Fruit fly (Drosophila melanogaster) whole organism, embryonic: ENCODE results near the gene Tollo.

Experiments
- Awh ChIP-seq: fragments of 200-800 bp; sonication (Bioruptor generic); IDR thresholded peaks from 2 replicates; pipeline ENCODE4, ENCODE4 v1.3.6; 2022; ENCODE audit warnings: missing biosample characterization, missing genetic modification characterization
- CG10274 ChIP-seq: fragments of 200-800 bp; sonication (Bioruptor generic); optimal IDR thresholded peaks from 3 replicates; lab custom pipeline; 2017; ENCODE audit warnings: missing biosample characterization, mild to moderate bottlenecking, missing genetic modification characterization
- CG10321 ChIP-seq: fragments of 200-800 bp; sonication (Bioruptor generic); IDR thresholded peaks from 2 replicates; pipeline ENCODE4 v1.3.6; 2022; ENCODE audit warnings: missing biosample characterization, missing genetic modification characterization
- CG10366 ChIP-seq: fragments of 200-800 bp; sonication (Bioruptor generic); IDR thresholded peaks from 2 replicates; pipeline ENCODE4 v1.3.6; 2022; ENCODE audit warnings: missing biosample characterization, missing genetic modification characterization
- CG11504 ChIP-seq: fragments of 200-800 bp; sonication (Bioruptor generic); optimal IDR thresholded peaks from 3 replicates; lab custom pipeline; 2019; ENCODE audit warnings: missing biosample characterization, mild to moderate bottlenecking, missing genetic modification characterization, moderate library complexity
- CG13624 ChIP-seq: fragments of 200-800 bp; sonication (Bioruptor generic); optimal IDR thresholded peaks from 2 replicates; lab custom pipeline; 2016; ENCODE audit warnings: missing biosample characterization, missing genetic modification characterization
- CG14710 ChIP-seq: fragments of 200-800 bp; sonication (Bioruptor generic); optimal IDR thresholded peaks from 3 replicates; lab custom pipeline; 2019; ENCODE audit warnings: missing biosample characterization, mild to moderate bottlenecking, missing genetic modification characterization, moderate library complexity
- CG17328 ChIP-seq: fragments of 200-800 bp; sonication (Bioruptor generic); IDR thresholded peaks from 2 replicates; pipeline ENCODE4 v1.3.6; 2022; ENCODE audit warnings: missing biosample characterization, missing genetic modification characterization
- CG17361 ChIP-seq: fragments of 200-800 bp; sonication (Bioruptor generic); IDR thresholded peaks from 3 replicates; pipeline ENCODE4 v1.3.6; 2022; ENCODE audit warnings: missing biosample characterization, missing genetic modification characterization
- CG17612 ChIP-seq: fragments of 200-800 bp; sonication (Bioruptor generic); IDR thresholded peaks from 2 replicates; pipeline ENCODE4 v1.3.6; 2022; ENCODE audit warnings: missing biosample characterization, missing genetic modification characterization
- CG18011 ChIP-seq: fragments of 200-800 bp; sonication (Bioruptor generic); optimal IDR thresholded peaks from 2 replicates; lab custom pipeline; 2017; ENCODE audit warnings: missing biosample characterization, missing genetic modification characterization, mild to moderate bottlenecking, moderate library complexity, missing genotype
- CG18262 ChIP-seq: fragments of 200-800 bp; optimal IDR thresholded peaks from 3 replicates; lab custom pipeline; 2019; ENCODE audit warnings: missing biosample characterization, mild to moderate bottlenecking, missing genetic modification characterization, moderate library complexity
- CG2116 ChIP-seq: fragments of 200-800 bp; sonication (Bioruptor generic); optimal IDR thresholded peaks from 3 replicates; lab custom pipeline; 2018; ENCODE audit warnings: missing biosample characterization, mild to moderate bottlenecking, missing genetic modification characterization
- CG2712 ChIP-seq: fragments of 200-800 bp; optimal IDR thresholded peaks from 3 replicates; lab custom pipeline; 2019; ENCODE audit warnings: missing biosample characterization, mild to moderate bottlenecking, missing genetic modification characterization, moderate library complexity
- CG4730 ChIP-seq: fragments of 200-800 bp; sonication (Bioruptor generic); IDR thresholded peaks from 2 replicates; pipeline ENCODE4 v1.3.6; 2022; ENCODE audit warnings: missing biosample characterization, missing genetic modification characterization
- CG8388 ChIP-seq: fragments of 200-800 bp; sonication (Bioruptor generic); optimal IDR thresholded peaks from 2 replicates; lab custom pipeline; 2019; ENCODE audit warnings: missing biosample characterization, mild to moderate bottlenecking, missing genetic modification characterization, moderate library complexity
- D19A ChIP-seq: fragments of 200-800 bp; optimal IDR thresholded peaks from 3 replicates; lab custom pipeline; 2019; ENCODE audit warnings: missing biosample characterization, mild to moderate bottlenecking, missing genetic modification characterization, moderate library complexity
- Dll ChIP-seq: fragments of 200-800 bp; sonication (Bioruptor generic); IDR thresholded peaks from 4 replicates; pipeline ENCODE4 v1.3.6; 2022; ENCODE audit warnings: missing biosample characterization, missing genetic modification characterization; ENCODE audit not compliant: partially characterized antibody
- E2f2 ChIP-seq: fragments of 200-800 bp; sonication (Bioruptor generic); IDR thresholded peaks from 2 replicates; pipeline ENCODE4 v1.3.6; 2022; ENCODE audit warnings: missing biosample characterization, missing genetic modification characterization
- Eip74EF ChIP-seq, 2 experiments: fragments of 200-800 bp in 1 of 2; fragments of >200 bp in 1 of 2; sonication (Bioruptor generic) in 1 of 2; optimal IDR thresholded peaks; 2 replicates each; lab custom pipeline; 2017 to 2019; ENCODE audit warnings: missing biosample characterization in 2 of 2, missing genetic modification characterization in 2 of 2, mild to moderate bottlenecking in 1 of 2, moderate library complexity in 1 of 2
- HLH3B ChIP-seq: fragments of 200-800 bp; sonication (Bioruptor generic); IDR thresholded peaks from 2 replicates; pipeline ENCODE4 v1.3.6; 2022; ENCODE audit warnings: missing biosample characterization, missing genetic modification characterization
- Hmx ChIP-seq: fragments of 200-800 bp; sonication (Bioruptor generic); optimal IDR thresholded peaks from 2 replicates; lab custom pipeline; 2016; ENCODE audit warnings: missing biosample characterization, missing genetic modification characterization
- Meics ChIP-seq: fragments of 200-800 bp; sonication (Bioruptor generic); optimal IDR thresholded peaks from 2 replicates; lab custom pipeline; 2017; ENCODE audit warnings: missing biosample characterization, mild to moderate bottlenecking, missing genetic modification characterization
- NFAT ChIP-seq: fragments of 200-800 bp; sonication (Bioruptor generic); IDR thresholded peaks from 2 replicates; pipeline ENCODE4 v1.3.6; 2022; ENCODE audit warnings: missing biosample characterization, missing genetic modification characterization
- Nf-YB ChIP-seq: fragments of 200-800 bp; sonication (Bioruptor generic); optimal IDR thresholded peaks from 3 replicates; lab custom pipeline; 2019; ENCODE audit warnings: missing biosample characterization, mild to moderate bottlenecking, missing genetic modification characterization, moderate library complexity
- PHDP ChIP-seq: fragments of 200-800 bp; sonication (Bioruptor generic); optimal IDR thresholded peaks from 3 replicates; lab custom pipeline; 2018; ENCODE audit warnings: missing biosample characterization, mild to moderate bottlenecking, missing genetic modification characterization, moderate library complexity
- Spps ChIP-seq: fragments of 200-800 bp; sonication (Bioruptor generic); optimal IDR thresholded peaks from 2 replicates; lab custom pipeline; 2018; ENCODE audit warnings: missing biosample characterization, mild to moderate bottlenecking, missing genetic modification characterization
- al ChIP-seq: fragments of 200-800 bp; sonication (Bioruptor generic); IDR thresholded peaks from 2 replicates; pipeline ENCODE4 v1.3.6; 2022; ENCODE audit warnings: missing biosample characterization, missing genetic modification characterization
- ash1 ChIP-seq: fragments of 200-800 bp; sonication (Bioruptor generic); optimal IDR thresholded peaks from 2 replicates; lab custom pipeline; 2018; ENCODE audit warnings: missing biosample characterization, mild to moderate bottlenecking, missing genetic modification characterization
- bcd ChIP-seq: fragments of 200-800 bp; sonication (Bioruptor generic); optimal IDR thresholded peaks from 2 replicates; lab custom pipeline; 2017; ENCODE audit warnings: missing biosample characterization, mild to moderate bottlenecking, missing genetic modification characterization
- chm ChIP-seq: fragments of 200-800 bp; sonication (Bioruptor generic); IDR thresholded peaks from 2 replicates; pipeline ENCODE4 v1.3.6; 2022; ENCODE audit warnings: missing biosample characterization, missing genetic modification characterization
- dan ChIP-seq: fragments of 200-800 bp; sonication (Bioruptor generic); IDR thresholded peaks from 2 replicates; pipeline ENCODE4 v1.3.6; 2022; ENCODE audit warnings: missing biosample characterization, missing genetic modification characterization
- danr ChIP-seq: fragments of 200-800 bp; sonication (Bioruptor generic); IDR thresholded peaks from 2 replicates; pipeline ENCODE4 v1.3.6; 2022; ENCODE audit warnings: missing biosample characterization, missing genetic modification characterization
- disco-r ChIP-seq: fragments of 200-800 bp; sonication (Bioruptor generic); optimal IDR thresholded peaks from 2 replicates; lab custom pipeline; 2016; ENCODE audit warnings: missing biosample characterization, missing genetic modification characterization
- eve ChIP-seq, 2 experiments: fragments of >200 bp; optimal IDR thresholded peaks; 2 replicates each; lab custom pipeline; 2017; ENCODE audit warnings: missing biosample characterization in 2 of 2, missing genetic modification characterization in 2 of 2
- eyg ChIP-seq: fragments of 200-800 bp; sonication (Bioruptor generic); optimal IDR thresholded peaks from 3 replicates; lab custom pipeline; 2016; ENCODE audit warnings: missing biosample characterization, missing genetic modification characterization
- fd102C ChIP-seq: fragments of 200-800 bp; sonication (Bioruptor generic); optimal IDR thresholded peaks from 2 replicates; lab custom pipeline; 2018; ENCODE audit warnings: missing biosample characterization, mild to moderate bottlenecking, missing genetic modification characterization, moderate library complexity
- gem ChIP-seq: fragments of 200-800 bp; sonication (Bioruptor generic); optimal IDR thresholded peaks from 2 replicates; lab custom pipeline; 2019; ENCODE audit warnings: missing biosample characterization, mild to moderate bottlenecking, missing genetic modification characterization, moderate library complexity
- hb ChIP-seq: fragments of 200-800 bp; sonication (Bioruptor generic); IDR thresholded peaks from 3 replicates; pipeline ENCODE4 v1.3.6; 2022; ENCODE audit warnings: missing biosample characterization, missing genetic modification characterization; ENCODE audit not compliant: partially characterized antibody
- hbn ChIP-seq: fragments of 200-800 bp; sonication (Bioruptor generic); IDR thresholded peaks from 2 replicates; pipeline ENCODE4 v1.3.6; 2022; ENCODE audit warnings: missing biosample characterization, missing genetic modification characterization; ENCODE audit not compliant: partially characterized antibody
- ken ChIP-seq: fragments of 200-800 bp; sonication (Bioruptor generic); IDR thresholded peaks from 3 replicates; pipeline ENCODE4 v1.3.6; 2022; ENCODE audit warnings: missing biosample characterization, missing genetic modification characterization
- mirr ChIP-seq: fragments of 200-800 bp; sonication (Bioruptor generic); optimal IDR thresholded peaks from 3 replicates; lab custom pipeline; 2018; ENCODE audit warnings: missing biosample characterization, mild to moderate bottlenecking, missing genetic modification characterization
- oc ChIP-seq: fragments of 200-800 bp; sonication (Bioruptor generic); optimal IDR thresholded peaks from 2 replicates; lab custom pipeline; 2018; ENCODE audit warnings: missing biosample characterization, mild to moderate bottlenecking, missing genetic modification characterization, moderate library complexity
- sd ChIP-seq: fragments of 200-800 bp; sonication (Bioruptor generic); optimal IDR thresholded peaks from 3 replicates; lab custom pipeline; 2018; ENCODE audit warnings: missing biosample characterization, mild to moderate bottlenecking, missing genetic modification characterization, moderate library complexity
- sens ChIP-seq: fragments of 200-800 bp; sonication (Bioruptor generic); peaks from one replicate; lab custom pipeline; 2016; ENCODE audit warnings: missing biosample characterization, missing genetic modification characterization
- vvl ChIP-seq: fragments of 200-800 bp; sonication (Bioruptor generic); IDR thresholded peaks from 2 replicates; pipeline ENCODE4 v1.3.6; 2022; ENCODE audit warnings: missing biosample characterization, missing genetic modification characterization

Gene Tollo

DNA sequence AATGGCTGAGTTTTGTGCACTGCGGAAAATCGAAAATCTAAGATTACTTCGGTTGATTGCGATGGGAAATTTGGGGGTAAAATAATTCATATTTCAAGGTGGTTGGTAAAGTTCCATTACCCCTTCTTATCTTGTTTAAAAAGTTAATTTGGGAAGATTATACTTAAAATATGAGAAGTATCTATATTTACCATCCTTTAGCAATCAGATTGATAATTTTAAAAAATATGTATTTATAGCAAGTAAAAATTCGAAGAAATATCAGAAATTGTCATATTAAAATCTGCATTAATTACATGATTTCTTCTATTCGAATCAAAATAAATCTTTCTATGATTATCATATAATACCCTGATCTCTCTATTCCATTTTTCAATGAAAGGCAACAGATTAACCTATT is 39.9 kb upstream of the Tollo start (continued):
- TF ChIP-seq gem, result peak; percentile 2
- no peak for TF ChIP-seq CG17328 (GFP tag; lab: Robert Waterston, UW)
- TF ChIP-seq, all 482 proteins: peak for 11

- TF ChIP-seq oc (tag; lab: Kevin White, UChicago), result no peak
- no peak for TF ChIP-seq Meics
- TF ChIP-seq chm, result peak; percentile 8; the same call in 1 of the 2 replicates
- TF ChIP-seq ken (GFP tag; lab: Robert Waterston, UW), result 0 out of 3 replicates have a peak, but pooled peaks have one; percentile 9
- TF ChIP-seq CG17361 (GFP tag; lab: Robert Waterston, UW), result no peak
- TF ChIP-seq Hmx (GFP tag; lab: Kevin White, UChicago), result no peak
- peak; percentile 51 for TF ChIP-seq CG10274 (GFP tag; lab: Kevin White, UChicago)
- 0 out of 4 replicates have a peak, but pooled peaks have one; percentile 10 for TF ChIP-seq Dll (GFP tag; lab: Robert Waterston, UW)
- 0 out of 2 replicates have a peak, but pooled peaks have one; percentile 16 for TF ChIP-seq vvl (GFP tag; lab: Robert Waterston, UW)
- no peak for TF ChIP-seq bcd
Observed at dm6 chr3L:15196189-15196588, 39.2 kb upstream of the Tollo start.

DNA sequence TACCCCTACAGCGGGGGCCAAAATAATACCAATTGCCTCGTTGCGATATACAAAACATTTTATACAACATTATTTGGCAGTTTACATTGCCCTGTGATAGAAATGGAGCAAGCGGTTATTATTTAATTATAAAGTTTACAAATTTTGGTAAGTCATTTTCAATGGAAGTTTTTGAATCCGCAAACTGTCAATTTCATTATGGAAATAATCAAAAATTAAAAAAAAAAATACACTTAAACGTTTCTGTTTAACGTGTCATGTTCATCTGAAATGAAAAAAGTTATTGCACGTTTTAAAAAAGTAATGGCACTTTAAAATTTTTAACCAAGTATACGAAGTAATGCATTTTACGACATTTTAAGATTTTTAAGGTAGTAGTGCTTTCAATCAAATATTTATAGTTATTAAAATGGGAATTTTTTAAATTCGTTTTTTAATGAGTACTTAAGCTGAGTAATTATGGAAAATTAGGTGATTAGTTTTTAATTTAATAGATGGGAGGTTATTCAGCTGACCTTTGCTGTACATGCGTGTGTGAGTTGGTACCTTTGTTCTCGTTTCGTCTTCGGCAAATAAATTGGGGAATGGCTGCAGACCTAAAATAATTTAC is 38.6 kb upstream of the Tollo start:
- TF ChIP-seq CG11504, result peak; percentile 10
- no peak for TF ChIP-seq HLH3B (GFP tag; lab: Robert Waterston, UW)
- no peak for TF ChIP-seq Nf-YB (GFP tag; lab: Kevin White, UChicago)
- TF ChIP-seq dan (GFP tag; lab: Robert Waterston, UW), result no peak
- TF ChIP-seq CG18262 (tag; lab: Kevin White, UChicago), result peak; percentile 16
- peak; percentile 1 for TF ChIP-seq CG14710
- no peak for TF ChIP-seq CG2116 (GFP tag; lab: Kevin White, UChicago)
- TF ChIP-seq sens (GFP tag; lab: Kevin White, UChicago), result peak; percentile 32

dm6 chr3L:15197978-15198377 is 37.4 kb upstream of the Tollo start:
- TF ChIP-seq CG8388 (GFP tag; lab: Kevin White, UChicago), result no peak
- TF ChIP-seq CG10366 (GFP tag; lab: Robert Waterston, UW), result no peak
- TF ChIP-seq danr (GFP tag; lab: Robert Waterston, UW), result no peak
- TF ChIP-seq eyg, result no peak
- no peak for TF ChIP-seq hbn (GFP tag; lab: Robert Waterston, UW)
- no peak for TF ChIP-seq mirr (GFP tag; lab: Kevin White, UChicago)
- no peak for TF ChIP-seq CG10321 (GFP tag; lab: Robert Waterston, UW)
- TF ChIP-seq eve (GFP tag; optimal IDR thresholded peaks at IDR 0.05; lab: Kevin White, UChicago), result peak in 1 of 2 experiments; percentile 31
- no peak for TF ChIP-seq CG17612 (GFP tag; lab: Robert Waterston, UW)
- no peak for TF ChIP-seq Awh (GFP tag; lab: Robert Waterston, UW)
- no peak for TF ChIP-seq ash1 (GFP tag; lab: Kevin White, UChicago)
- TF ChIP-seq fd102C (GFP tag; lab: Kevin White, UChicago), result no peak
- TF ChIP-seq Eip74EF (GFP tag; optimal IDR thresholded peaks at IDR 0.05; lab: Kevin White, UChicago), result no peak
- TF ChIP-seq Spps (tag; lab: Kevin White, UChicago), result no peak
- TF ChIP-seq sd (tag; lab: Kevin White, UChicago), result peak; percentile 13
- TF ChIP-seq hb, result no peak
- no peak for TF ChIP-seq D19A (tag; lab: Kevin White, UChicago)
- no peak for TF ChIP-seq PHDP
- TF ChIP-seq NFAT (GFP tag; lab: Robert Waterston, UW), result no peak
- no peak for TF ChIP-seq CG4730
- no peak for TF ChIP-seq CG2712 (tag; lab: Kevin White, UChicago)
- no peak for TF ChIP-seq CG13624
- no peak for TF ChIP-seq disco-r (GFP tag; lab: Kevin White, UChicago)
- no peak for TF ChIP-seq CG18011 (GFP tag; lab: Kevin White, UChicago)
- TF ChIP-seq sens (GFP tag; lab: Kevin White, UChicago), result peak; percentile 77
- TF ChIP-seq al (GFP tag; lab: Robert Waterston, UW), result no peak
- no peak for TF ChIP-seq E2f2
